Fruit fly (Drosophila melanogaster) whole organism, adult: Measurements from ENCODE around the gene Or7a.

Source experiments
- CG14711 ChIP-seq: fragments of 200-800 bp; sonication (Bioruptor generic); optimal IDR thresholded peaks from 2 replicates; lab custom pipeline; 2018; ENCODE audit warnings: missing biosample characterization, mild to moderate bottlenecking, missing genetic modification characterization, moderate library complexity
- CG5204 ChIP-seq: fragments of 200-800 bp; sonication (Bioruptor generic); optimal IDR thresholded peaks from 2 replicates; lab custom pipeline; 2016; ENCODE audit warnings: missing biosample characterization, missing genetic modification characterization
- CG7045 ChIP-seq: fragments of 200-800 bp; sonication (Bioruptor generic); optimal IDR thresholded peaks from 2 replicates; lab custom pipeline; 2017; ENCODE audit warnings: missing biosample characterization, mild to moderate bottlenecking, missing genetic modification characterization
- CG7101 ChIP-seq: fragments of 200-800 bp; sonication (Bioruptor generic); optimal IDR thresholded peaks from 2 replicates; lab custom pipeline; 2018; ENCODE audit warnings: missing biosample characterization, mild to moderate bottlenecking, missing genetic modification characterization, moderate library complexity
- Clk ChIP-seq: fragments of 200-800 bp; sonication (Bioruptor generic); optimal IDR thresholded peaks from 2 replicates; lab custom pipeline; 2017; ENCODE audit warnings: missing biosample characterization, missing genetic modification characterization
- Crg-1 ChIP-seq: fragments of 200-800 bp; sonication (Bioruptor generic); optimal IDR thresholded peaks from 2 replicates; lab custom pipeline; 2016; ENCODE audit warnings: missing biosample characterization, missing genetic modification characterization
- Hr96 ChIP-seq: fragments of 200-800 bp; sonication (Bioruptor generic); optimal IDR thresholded peaks from 2 replicates; lab custom pipeline; 2016; ENCODE audit warnings: missing biosample characterization, missing genetic modification characterization
- Mnt ChIP-seq: fragments of 200-800 bp; sonication (Bioruptor generic); optimal IDR thresholded peaks from 2 replicates; lab custom pipeline; 2016; ENCODE audit warnings: missing biosample characterization, mild to moderate bottlenecking, missing genetic modification characterization
- bab1 ChIP-seq: fragments of 200-800 bp; sonication (Bioruptor generic); optimal IDR thresholded peaks from 3 replicates; lab custom pipeline; 2019; ENCODE audit warnings: missing biosample characterization, mild to moderate bottlenecking, missing genetic modification characterization, moderate library complexity
- cic ChIP-seq: fragments of 200-800 bp; sonication (Bioruptor generic); optimal IDR thresholded peaks from 2 replicates; lab custom pipeline; 2017; ENCODE audit warnings: missing biosample characterization, mild to moderate bottlenecking, missing genetic modification characterization, moderate library complexity
- ovo ChIP-seq: fragments of 200-800 bp; sonication (Bioruptor generic); optimal IDR thresholded peaks from 2 replicates; lab custom pipeline; 2016; ENCODE audit warnings: missing biosample characterization, missing genetic modification characterization
- pad ChIP-seq: fragments of 200-800 bp; sonication (Bioruptor generic); optimal IDR thresholded peaks from 3 replicates; lab custom pipeline; 2017; ENCODE audit warnings: missing biosample characterization, missing genetic modification characterization, mild to moderate bottlenecking, moderate library complexity, missing genetic modification reagents
- tj ChIP-seq: fragments of 200-800 bp; sonication (Bioruptor generic); optimal IDR thresholded peaks from 3 replicates; lab custom pipeline; 2017; ENCODE audit warnings: missing biosample characterization, mild to moderate bottlenecking, missing genetic modification characterization, moderate library complexity
- toe ChIP-seq: fragments of 200-800 bp; sonication (Bioruptor generic); optimal IDR thresholded peaks from 2 replicates; lab custom pipeline; 2016; ENCODE audit warnings: missing biosample characterization, missing genetic modification characterization

DNA sequence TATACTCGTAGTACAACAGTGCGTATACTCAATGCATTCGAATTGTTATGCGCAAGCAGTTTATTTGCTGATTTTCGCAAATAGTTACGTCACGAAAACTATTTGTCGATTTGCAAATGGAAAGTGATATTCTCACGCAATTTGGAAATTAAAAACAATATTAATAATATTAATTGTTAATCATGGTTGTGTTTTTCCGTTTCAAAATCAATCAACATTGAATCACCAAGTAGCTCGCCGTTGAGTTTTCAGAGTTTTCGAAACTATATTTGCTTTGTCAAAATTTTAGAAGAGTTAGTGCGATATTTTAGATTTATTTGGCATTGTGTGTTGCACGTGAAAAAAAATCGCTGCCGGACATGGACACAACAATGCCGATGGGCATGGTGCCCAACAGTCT, 5.8 kb downstream of the Or7a start, which contains the start of gene CG15337:
- TF ChIP-seq tj (GFP tag; lab: Kevin White, UChicago), result no peak
- TF ChIP-seq CG14711, result no peak
- no peak for TF ChIP-seq CG7101
- no peak for TF ChIP-seq cic
- no peak for TF ChIP-seq CG5204 (GFP tag; lab: Kevin White, UChicago)
- TF ChIP-seq toe, result no peak
- TF ChIP-seq ovo, result no peak
- no peak for TF ChIP-seq CG7045 (GFP tag; lab: Kevin White, UChicago)
- TF ChIP-seq Mnt (GFP tag; lab: Kevin White, UChicago), result no peak
- no peak for TF ChIP-seq Clk
- TF ChIP-seq bab1 (GFP tag; lab: Kevin White, UChicago), result no peak
- TF ChIP-seq Crg-1 (GFP tag; lab: Kevin White, UChicago), result no peak
- no peak for TF ChIP-seq pad (GFP tag; lab: Kevin White, UChicago)
- TF ChIP-seq Hr96 (GFP tag; lab: Kevin White, UChicago), result no peak
